Fruit fly (Drosophila melanogaster) whole organism, pupa: ENCODE measurements around the gene Hinfp.

ENCODE experiments used
- CG10348 ChIP-seq: fragments of 200-800 bp; sonication (Bioruptor generic); IDR thresholded peaks from 2 replicates; pipeline ENCODE4 v1.3.6; 2022; ENCODE audit warnings: missing biosample characterization, missing genetic modification characterization
- CG12605 ChIP-seq: fragments of 200-800 bp; sonication (Bioruptor generic); IDR thresholded peaks from 2 replicates; pipeline ENCODE4 v1.3.6; 2022; ENCODE audit warnings: missing biosample characterization, missing genetic modification characterization
- CG13204 ChIP-seq: fragments of 200-800 bp; sonication (Bioruptor generic); optimal IDR thresholded peaks from 2 replicates; lab custom pipeline; 2018; ENCODE audit warnings: missing biosample characterization, mild to moderate bottlenecking, missing genetic modification characterization, moderate library complexity
- CG14655 ChIP-seq: fragments of 200-800 bp; sonication (Bioruptor generic); optimal IDR thresholded peaks from 3 replicates; lab custom pipeline; 2017; ENCODE audit warnings: mild to moderate bottlenecking, missing biosample characterization, missing genetic modification reagents, missing genetic modification characterization
- CG15710 ChIP-seq: fragments of 200-800 bp; sonication (Bioruptor generic); optimal IDR thresholded peaks from 2 replicates; lab custom pipeline; 2018; ENCODE audit warnings: missing biosample characterization, mild to moderate bottlenecking, missing genetic modification characterization, moderate library complexity
- CG17806 ChIP-seq: fragments of 200-800 bp; sonication (Bioruptor generic); optimal IDR thresholded peaks from 2 replicates; lab custom pipeline; 2018; ENCODE audit warnings: missing biosample characterization, mild to moderate bottlenecking, missing genetic modification characterization, moderate library complexity
- CG32121 ChIP-seq: fragments of 200-800 bp; sonication (Bioruptor generic); IDR thresholded peaks from 2 replicates; pipeline ENCODE4 v1.3.6; 2022; ENCODE audit warnings: missing biosample characterization, missing genetic modification characterization
- CG34367 ChIP-seq: fragments of 200-800 bp; sonication (Bioruptor generic); optimal IDR thresholded peaks from 2 replicates; lab custom pipeline; 2018; ENCODE audit warnings: missing biosample characterization, mild to moderate bottlenecking, missing genetic modification characterization
- CG4496 ChIP-seq: fragments of 200-800 bp; sonication (Bioruptor generic); IDR thresholded peaks from 3 replicates; pipeline ENCODE4 v1.3.6; 2022; ENCODE audit warnings: missing biosample characterization, missing genetic modification characterization
- CG8159 ChIP-seq: fragments of 200-800 bp; sonication (Bioruptor generic); optimal IDR thresholded peaks from 3 replicates; lab custom pipeline; 2018; ENCODE audit warnings: missing biosample characterization, mild to moderate bottlenecking, missing genetic modification characterization, moderate library complexity
- CG8301 ChIP-seq: fragments of 200-800 bp; sonication (Bioruptor generic); optimal IDR thresholded peaks from 2 replicates; lab custom pipeline; 2018; ENCODE audit warnings: missing biosample characterization, mild to moderate bottlenecking, missing genetic modification characterization
- CG9948 ChIP-seq: fragments of 200-800 bp; sonication (Bioruptor generic); optimal IDR thresholded peaks from 2 replicates; lab custom pipeline; 2018; ENCODE audit warnings: missing biosample characterization, mild to moderate bottlenecking, missing genetic modification characterization, moderate library complexity
- D1 ChIP-seq: fragments of 200-800 bp; sonication (Bioruptor generic); optimal IDR thresholded peaks from 2 replicates; lab custom pipeline; 2018; ENCODE audit warnings: missing biosample characterization, mild to moderate bottlenecking, missing genetic modification characterization, moderate library complexity
- EcR ChIP-seq: fragments of 200-800 bp; sonication (Bioruptor generic); optimal IDR thresholded peaks from 3 replicates; lab custom pipeline; 2019; ENCODE audit warnings: missing biosample characterization, missing genetic modification characterization, mild to moderate bottlenecking, moderate library complexity, missing genetic modification reagents
- Ets98B ChIP-seq: fragments of 200-800 bp; sonication (Bioruptor generic); IDR thresholded peaks from 2 replicates; pipeline ENCODE4 v1.3.6; 2022; ENCODE audit warnings: missing biosample characterization, missing genetic modification characterization
- Pif1A ChIP-seq: fragments of 200-800 bp; sonication (Bioruptor generic); optimal IDR thresholded peaks from 3 replicates; lab custom pipeline; 2016; ENCODE audit warnings: missing biosample characterization, missing genetic modification characterization
- Pif1B ChIP-seq: fragments of 200-800 bp; sonication (Bioruptor generic); optimal IDR thresholded peaks from 3 replicates; lab custom pipeline; 2016; ENCODE audit warnings: missing biosample characterization, missing genetic modification characterization
- Snoo ChIP-seq: fragments of 200-800 bp; sonication (Bioruptor generic); optimal IDR thresholded peaks from 3 replicates; lab custom pipeline; 2017; ENCODE audit warnings: missing biosample characterization, mild to moderate bottlenecking, missing genetic modification characterization, inconsistent platforms
- fd96Ca ChIP-seq: fragments of 200-800 bp; sonication (Bioruptor generic); IDR thresholded peaks from 3 replicates; pipeline ENCODE4 v1.3.6; 2022; ENCODE audit warnings: missing biosample characterization, missing genetic modification characterization
- gl ChIP-seq: fragments of 200-800 bp; sonication (Bioruptor generic); optimal IDR thresholded peaks from 2 replicates; lab custom pipeline; 2018; ENCODE audit warnings: missing biosample characterization, mild to moderate bottlenecking, missing genetic modification characterization
- rn ChIP-seq: fragments of 200-800 bp; sonication (Bioruptor generic); IDR thresholded peaks from 2 replicates; pipeline ENCODE4 v1.3.6; 2022; ENCODE audit warnings: missing biosample characterization, missing genetic modification characterization

Gene Hinfp

DNA sequence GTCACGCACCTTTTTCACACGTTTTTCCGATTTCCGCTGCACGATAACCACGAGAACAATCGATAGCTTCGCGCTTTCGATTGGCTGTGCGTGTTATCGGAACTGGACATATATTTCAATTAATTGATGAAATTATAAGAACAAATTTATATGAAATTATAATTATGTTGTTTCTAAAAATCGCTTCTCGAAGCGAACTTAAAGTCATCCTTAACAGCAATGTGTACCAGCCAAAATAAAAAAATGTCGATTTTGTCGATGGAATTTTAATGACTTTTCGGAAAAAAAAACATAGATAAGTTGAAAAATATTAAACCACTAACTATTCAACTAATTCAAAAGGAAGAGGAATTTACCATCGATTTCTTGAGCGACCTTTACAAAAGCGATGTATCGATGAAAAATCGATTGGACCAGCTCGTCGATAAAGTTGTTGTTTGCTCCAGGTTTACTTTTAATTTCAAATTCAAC is at the start of gene Hinfp, which contains the start of gene CG13364:
TSS of gene Hinfp (plus strand) at position 386 of the 471 bp plus-strand sequence.
TSS of gene CG13364 (minus strand) at position 47 of the 471 bp plus-strand sequence.
- TF ChIP-seq CG9948 (tag; lab: Kevin White, UChicago) (no peak), Ets98B (no peak), CG15710 (tag; lab: Kevin White, UChicago) (no peak), Snoo (tag; lab: Kevin White, UChicago) (no peak), CG32121 (no peak), CG17806 (tag; lab: Kevin White, UChicago) (no peak), CG34367 (no peak), CG4496 (GFP tag; lab: Robert Waterston, UW) (no peak), rn (GFP tag; lab: Robert Waterston, UW) (no peak), CG12605 (no peak), CG13204 (GFP tag; lab: Kevin White, UChicago) (no peak), CG8301 (tag; lab: Kevin White, UChicago) (no peak), Pif1A (no peak), fd96Ca (GFP tag; lab: Robert Waterston, UW) (no peak), CG14655 (GFP tag; lab: Kevin White, UChicago) (no peak), gl (tag; lab: Kevin White, UChicago) (no peak), Pif1B (GFP tag; lab: Kevin White, UChicago) (no peak)

DNA sequence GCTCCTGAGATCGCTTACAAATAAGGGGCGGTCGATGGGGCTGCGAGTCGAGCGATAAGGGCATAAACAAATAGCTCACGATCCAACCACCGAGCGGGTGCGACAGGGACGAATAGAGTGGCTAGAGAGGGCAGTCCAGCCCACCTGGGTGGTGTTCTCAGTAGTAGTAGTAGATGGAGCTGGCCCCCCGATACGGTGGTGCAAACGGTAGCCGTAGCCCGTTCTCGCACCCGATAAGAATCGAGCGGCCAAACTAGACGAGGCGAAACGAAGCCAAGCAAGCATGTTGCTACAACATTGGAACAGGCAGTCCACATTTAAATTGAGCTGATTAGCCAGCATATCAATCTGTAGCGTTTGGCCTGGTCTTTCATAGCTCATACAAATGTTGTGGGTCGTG is 44.7 kb upstream of the Hinfp start:
- TF ChIP-seq EcR (GFP tag; lab: Kevin White, UChicago) = no peak
- TF ChIP-seq CG4496 (GFP tag; lab: Robert Waterston, UW) = no peak
- no peak for TF ChIP-seq Pif1B (GFP tag; lab: Kevin White, UChicago)

DNA sequence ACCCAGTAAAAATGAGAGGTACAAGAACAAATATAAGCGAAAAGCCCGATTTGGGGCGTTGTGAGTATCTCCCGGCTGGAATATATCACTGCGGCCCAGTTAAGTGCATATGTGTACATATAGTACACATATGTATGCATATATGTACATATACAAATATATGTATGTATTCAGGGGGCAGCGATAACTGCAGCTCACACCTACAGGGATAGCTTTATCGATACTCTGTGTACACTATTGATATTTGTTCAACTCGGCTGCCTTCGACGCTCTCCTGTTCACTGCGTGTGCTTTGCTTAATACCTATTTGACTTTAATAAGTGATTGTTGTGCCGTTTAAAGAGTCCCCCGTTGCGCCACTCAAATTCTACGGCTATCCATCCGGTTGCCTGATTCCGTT is 43.5 kb upstream of the Hinfp start, which contains the start of gene vnd:
TSS of gene vnd (plus strand) at position 297 of the 400 bp plus-strand sequence.
- TF ChIP-seq rn (GFP tag; lab: Robert Waterston, UW) (no peak), CG10348 (GFP tag; lab: Robert Waterston, UW) (no peak), Snoo (tag; lab: Kevin White, UChicago) (no peak), CG8301 (tag; lab: Kevin White, UChicago) (no peak), CG13204 (GFP tag; lab: Kevin White, UChicago) (no peak), CG34367 (peak; percentile 4), Pif1B (GFP tag; lab: Kevin White, UChicago) (peak; percentile 6), CG14655 (GFP tag; lab: Kevin White, UChicago) (peak; percentile 24), CG17806 (tag; lab: Kevin White, UChicago) (no peak), fd96Ca (GFP tag; lab: Robert Waterston, UW) (no peak), Pif1A (peak; percentile 6), CG12605 (no peak), Ets98B (no peak)

DNA sequence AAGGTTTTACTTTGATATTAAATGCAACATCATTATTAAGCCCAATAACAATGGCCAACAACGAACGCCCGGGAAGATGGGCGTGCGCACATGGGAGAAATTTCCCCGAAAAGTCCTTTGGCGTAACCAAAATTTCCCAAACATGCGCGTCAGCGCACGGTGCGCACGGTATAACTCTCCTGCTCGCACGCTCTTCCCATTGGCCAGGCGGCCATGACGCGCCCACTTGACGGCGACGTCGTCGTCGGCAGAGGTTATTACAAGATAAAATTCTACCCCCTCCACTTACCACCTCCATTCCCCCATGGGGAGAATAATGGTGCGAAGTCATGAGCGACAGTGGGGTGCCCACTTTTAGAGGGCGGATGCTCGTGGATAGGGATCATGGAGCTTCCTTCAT is 36.4 kb upstream of the Hinfp start:
- TF ChIP-seq D1 (tag; lab: Kevin White, UChicago) (no peak), CG34367 (no peak), CG17806 (tag; lab: Kevin White, UChicago) (no peak), CG8301 (tag; lab: Kevin White, UChicago) (no peak), CG9948 (tag; lab: Kevin White, UChicago) (no peak), CG14655 (GFP tag; lab: Kevin White, UChicago) (no peak), CG10348 (GFP tag; lab: Robert Waterston, UW) (no peak), Ets98B (no peak), Pif1A (no peak), rn (GFP tag; lab: Robert Waterston, UW) (no peak)

DNA sequence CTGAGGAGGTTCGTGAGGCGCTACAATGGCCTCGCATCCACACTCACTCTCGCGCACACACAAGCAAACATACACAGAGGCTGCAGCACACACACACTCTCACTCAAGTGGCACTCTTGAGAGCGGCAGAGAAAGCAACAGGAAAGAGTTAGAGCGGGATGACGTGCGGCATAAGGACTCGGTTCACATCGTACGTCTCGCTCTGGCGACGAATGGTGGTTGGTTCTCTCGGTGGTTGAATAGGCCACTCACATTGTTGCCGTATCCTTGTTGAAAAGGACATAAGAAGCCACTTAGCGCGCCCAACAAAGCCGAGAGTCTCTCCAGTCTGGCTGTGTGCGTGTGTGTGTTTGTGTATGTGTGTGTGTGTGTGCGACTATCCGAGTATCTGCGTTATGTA is 34.9 kb upstream of the Hinfp start:
- no peak for TF ChIP-seq CG15710 (tag; lab: Kevin White, UChicago)
- no peak for TF ChIP-seq CG10348 (GFP tag; lab: Robert Waterston, UW)
- TF ChIP-seq CG34367 = no peak
- no peak for TF ChIP-seq CG12605
- no peak for TF ChIP-seq CG32121
- no peak for TF ChIP-seq CG8301 (tag; lab: Kevin White, UChicago)
- TF ChIP-seq D1 (tag; lab: Kevin White, UChicago) = no peak
- no peak for TF ChIP-seq fd96Ca (GFP tag; lab: Robert Waterston, UW)
- no peak for TF ChIP-seq CG17806 (tag; lab: Kevin White, UChicago)
- no peak for TF ChIP-seq CG4496 (GFP tag; lab: Robert Waterston, UW)
- no peak for TF ChIP-seq CG8159 (tag; lab: Kevin White, UChicago)
- TF ChIP-seq CG13204 (GFP tag; lab: Kevin White, UChicago) = no peak
- no peak for TF ChIP-seq Snoo (tag; lab: Kevin White, UChicago)
- no peak for TF ChIP-seq Pif1B (GFP tag; lab: Kevin White, UChicago)
- TF ChIP-seq Pif1A = no peak
- TF ChIP-seq gl (tag; lab: Kevin White, UChicago) = no peak
- no peak for TF ChIP-seq CG14655 (GFP tag; lab: Kevin White, UChicago)
- TF ChIP-seq Ets98B = no peak
- TF ChIP-seq EcR (GFP tag; lab: Kevin White, UChicago) = no peak

DNA sequence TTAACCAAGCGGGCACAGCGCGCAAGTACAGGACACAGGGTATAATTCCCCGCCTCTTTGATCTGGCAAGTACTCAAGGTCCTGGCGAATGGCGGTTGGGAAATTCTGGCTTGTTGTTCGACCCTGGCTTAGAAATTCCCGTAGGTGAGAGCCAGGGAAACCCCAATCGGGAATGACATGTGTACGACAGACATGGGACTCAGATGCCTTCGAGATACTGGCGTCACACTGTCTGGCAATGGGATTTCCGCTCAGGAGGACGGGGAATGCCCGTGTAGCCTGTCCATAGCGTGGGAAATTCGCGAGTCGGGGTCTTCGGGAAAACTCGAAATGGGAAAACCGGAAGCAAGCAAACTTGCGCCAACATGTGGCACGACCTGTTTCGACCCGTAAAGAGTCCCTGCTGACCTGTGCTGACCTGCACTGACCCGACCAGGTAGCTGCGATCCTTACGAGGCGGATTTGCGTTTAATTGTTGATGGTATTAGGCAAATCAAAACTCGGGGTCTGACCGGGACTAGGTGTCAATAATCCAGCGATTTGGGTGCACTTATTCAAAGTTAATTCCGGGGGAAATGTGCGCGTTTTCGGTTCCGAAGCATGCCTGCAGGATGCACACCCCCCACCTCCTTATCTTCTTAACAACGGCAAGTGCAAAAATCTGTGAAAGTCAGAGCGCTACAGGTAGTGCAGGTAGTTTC is 32.6 kb upstream of the Hinfp start:
- TF ChIP-seq Pif1B (GFP tag; lab: Kevin White, UChicago) (no peak), Pif1A (no peak), CG15710 (tag; lab: Kevin White, UChicago) (no peak), CG8159 (tag; lab: Kevin White, UChicago) (no peak), rn (GFP tag; lab: Robert Waterston, UW) (no peak)
